Worm (Caenorhabditis elegans): Measurements from ENCODE around the gene dhs-7.
A peak's percentile ranks its signal among the peaks of the same experiment; 100 is the strongest.

dhs-7 gene

DNA sequence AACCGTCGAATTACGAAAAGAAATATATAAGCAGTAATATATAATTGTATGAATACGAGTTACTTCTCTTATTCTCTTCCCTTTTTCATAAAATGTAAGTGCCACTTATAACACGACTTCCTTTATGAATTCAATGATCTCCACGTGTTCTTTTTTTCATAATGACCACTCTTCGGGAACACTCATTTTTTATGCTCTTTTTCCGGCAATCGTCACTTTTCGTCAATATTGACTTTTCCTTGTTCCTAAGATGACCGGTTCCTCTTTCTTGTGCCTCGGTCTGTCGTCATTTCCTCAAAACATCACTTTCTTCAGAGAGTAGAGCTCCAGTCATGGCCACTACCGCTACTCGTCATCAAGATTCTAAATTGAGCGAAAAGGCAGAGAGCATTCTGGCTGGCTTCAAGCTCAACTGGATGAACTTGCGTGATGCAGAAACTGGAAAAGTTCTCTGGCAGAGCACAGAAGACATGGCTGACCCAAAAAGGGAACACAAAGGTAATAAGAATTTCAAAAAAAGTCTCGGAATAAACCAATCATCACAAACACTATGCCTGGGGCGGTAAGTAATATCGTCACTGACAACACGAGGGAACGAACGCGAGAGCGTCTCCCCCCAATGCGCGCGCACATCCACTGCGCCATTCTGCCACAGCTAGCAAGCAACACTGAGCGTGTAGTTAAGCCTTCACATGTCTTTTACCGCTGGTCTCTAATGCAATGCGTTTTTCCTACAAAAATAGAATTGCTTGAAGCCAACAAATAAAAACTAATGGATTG is 24.6 kb downstream of the dhs-7 start, which contains the start of gene pdl-1 (continued):
- peak; percentile 31 for TF ChIP-seq sptf-2 (GFP tag; optimal IDR thresholded peaks at IDR 0.05)
- peak; percentile 50; the same call in 1 of the 2 replicates for TF ChIP-seq hsf-1 (GFP tag; IDR thresholded peaks at IDR 0.05)
- TF ChIP-seq ama-1 (optimal IDR thresholded peaks at IDR 0.05) = no peak
- peak; percentile 87 to 93 for TF ChIP-seq ama-1 (GFP tag; optimal IDR thresholded peaks at IDR 0.05)
- peak; percentile 97 for TF ChIP-seq him-1 (tag; optimal IDR thresholded peaks at IDR 0.05)
- TF ChIP-seq lsl-1 (GFP tag; optimal IDR thresholded peaks at IDR 0.05) = peak; percentile 60
- TF ChIP-seq unc-130 (GFP tag; optimal IDR thresholded peaks at IDR 0.05) = peak; percentile 64
- TF ChIP-seq F49E8.2 (tag; optimal IDR thresholded peaks at IDR 0.05; ENCODE audit: insufficient read depth) = no peak
- peak; percentile 91 for TF ChIP-seq ceh-79 (tag; optimal IDR thresholded peaks at IDR 0.05)
- TF ChIP-seq xnd-1 (tag; optimal IDR thresholded peaks at IDR 0.05) = no peak
- peak; percentile 95 for TF ChIP-seq cebp-2 (GFP tag; IDR thresholded peaks at IDR 0.05)
- TF ChIP-seq F10E7.11 (tag; optimal IDR thresholded peaks at IDR 0.05) = peak; percentile 65
- no peak; the same call in 1 of the 2 replicates for TF ChIP-seq zfh-2 (GFP tag; conservative IDR thresholded peaks at IDR 0.05)
- TF ChIP-seq hmg-1.2 (GFP tag; IDR thresholded peaks at IDR 0.05) = peak; percentile 78
- peak; percentile 88 for TF ChIP-seq nfyb-1 (GFP tag; IDR thresholded peaks at IDR 0.05)
- peak; percentile 96 for TF ChIP-seq lin-26 (GFP tag; IDR thresholded peaks at IDR 0.05)
- peak; percentile 99 for TF ChIP-seq rpc-1 (optimal IDR thresholded peaks at IDR 0.05)
- peak; percentile 98 for TF ChIP-seq rpc-1 (tag; optimal IDR thresholded peaks at IDR 0.05)
- no peak; the same call in none of the 2 replicates for TF ChIP-seq attf-6 (GFP tag; IDR thresholded peaks at IDR 0.05)
- peak; percentile 84 for TF ChIP-seq hlh-12 (tag; optimal IDR thresholded peaks at IDR 0.05)
- TF ChIP-seq rcor-1 (GFP tag; IDR thresholded peaks at IDR 0.05) = peak; percentile 67
- TF ChIP-seq cebp-1 (GFP tag; IDR thresholded peaks at IDR 0.05) = no peak
- peak; percentile 80 for TF ChIP-seq cebp-1 (tag; optimal IDR thresholded peaks at IDR 0.05)
- peak; percentile 48 for TF ChIP-seq madf-8 (GFP tag; conservative IDR thresholded peaks at IDR 0.05)
- TF ChIP-seq lir-1 (GFP tag; conservative IDR thresholded peaks at IDR 0.05) = peak; percentile 71; the same call in 1 of the 2 replicates
- peak; percentile 86 for TF ChIP-seq zim-3 (tag; optimal IDR thresholded peaks at IDR 0.05)
- no peak for TF ChIP-seq ceh-91 (GFP tag; IDR thresholded peaks at IDR 0.05)
- peak; percentile 76 for TF ChIP-seq somi-1 (GFP tag; optimal IDR thresholded peaks at IDR 0.05)
- TF ChIP-seq ztf-18 (tag; optimal IDR thresholded peaks at IDR 0.05) = peak; percentile 80
- TF ChIP-seq ztf-22 (GFP tag; optimal IDR thresholded peaks at IDR 0.05) = peak; percentile 44
- TF ChIP-seq B0336.3 (GFP tag; IDR thresholded peaks at IDR 0.05) = no peak; the same call in 1 of the 2 replicates
- TF ChIP-seq tbp1 (GFP tag; optimal IDR thresholded peaks at IDR 0.05) = peak; percentile 96
- TF ChIP-seq Y79H2A.3 (GFP tag; conservative IDR thresholded peaks at IDR 0.05) = peak; percentile 72; the same call in 1 of the 2 replicates
- peak; percentile 62; the same call in 1 of the 2 replicates for TF ChIP-seq Y95B8A.8 (GFP tag; IDR thresholded peaks at IDR 0.05)
- peak; percentile 94 for TF ChIP-seq F52B5.7 (tag; optimal IDR thresholded peaks at IDR 0.05)
- TF ChIP-seq Y53G8AR.9 (GFP tag; conservative IDR thresholded peaks at IDR 0.05) = peak; percentile 58; the same call in 1 of the 2 replicates
- TF ChIP-seq tlf-1 (GFP tag; optimal IDR thresholded peaks at IDR 0.05) = peak; percentile 39
- TF ChIP-seq ceh-100 (GFP tag; IDR thresholded peaks at IDR 0.05) = peak; percentile 77
- TF ChIP-seq let-607 (tag; optimal IDR thresholded peaks at IDR 0.05) = peak; percentile 28 to 30
- TF ChIP-seq C06A6.2 (GFP tag; conservative IDR thresholded peaks at IDR 0.05) = 0 out of 2 replicates have a peak, but pooled peaks have one; percentile 43
- TF ChIP-seq egl-18 (GFP tag; IDR thresholded peaks at IDR 0.05) = 0 out of 2 replicates have a peak, but pooled peaks have one; percentile 46
- TF ChIP-seq mes-4 (tag; optimal IDR thresholded peaks at IDR 0.05) = peak; percentile 91
- peak; percentile 87 for TF ChIP-seq snpc-3.4 (tag; optimal IDR thresholded peaks at IDR 0.05)
- no peak for TF ChIP-seq unc-62 (GFP tag; optimal IDR thresholded peaks at IDR 0.05)
- TF ChIP-seq lin-35 (GFP tag; optimal IDR thresholded peaks at IDR 0.05) = peak in 1 of 3 experiments; percentile 66
- peak; percentile 65 for TF ChIP-seq aptf-2 (GFP tag; conservative IDR thresholded peaks at IDR 0.05)
- TF ChIP-seq F39B2.1 (GFP tag; IDR thresholded peaks at IDR 0.05) = no peak

Data from whole organism, young adult.